Worm (Caenorhabditis elegans) whole organism, young adult: ENCODE results near the gene F28F8.7.

Experiments
- Y53F4B.3 ChIP-seq: fragments of 200-800 bp; sonication (Bioruptor generic); IDR thresholded peaks from 2 replicates; pipeline ENCODE4 v1.3.6; 2022; ENCODE audit warnings: missing genetic modification reagents, missing genetic modification characterization, missing compliant biosample characterization
- cebp-1 ChIP-seq, 2 experiments: fragments of 200-800 bp in 1 of 2; sonication (Bioruptor generic) in 1 of 2; sonication (generic microtip) in 1 of 2; IDR thresholded peaks in 1 of 2; optimal IDR thresholded peaks in 1 of 2; 2 replicates each; pipeline versions ENCODE4 v1.3.6 to Lab custom; 2017 to 2022; ENCODE audit warnings: missing compliant biosample characterization in 2 of 2, missing genetic modification characterization in 2 of 2, mild to moderate bottlenecking in 1 of 2, missing genetic modification reagents in 1 of 2, moderate library complexity in 1 of 2
- die-1 ChIP-seq: sonication (generic microtip); optimal IDR thresholded peaks from 2 replicates; lab custom pipeline; 2016; ENCODE audit warnings: missing genotype, mild to moderate bottlenecking, missing genetic modification characterization, missing compliant biosample characterization
- egl-44 ChIP-seq: fragments of 200-800 bp; sonication (Bioruptor generic); IDR thresholded peaks from 2 replicates; pipeline ENCODE4 v1.3.6; 2022; ENCODE audit warnings: missing genetic modification reagents, missing genetic modification characterization, missing compliant biosample characterization
- ekl-4 ChIP-seq: fragments of 200-800 bp; sonication (Bioruptor generic); IDR thresholded peaks from 2 replicates; pipeline ENCODE4 v1.3.6; 2022; ENCODE audit warnings: missing genetic modification reagents, missing genetic modification characterization, missing compliant biosample characterization
- nhr-27 ChIP-seq: fragments of 200-800 bp; sonication (Bioruptor generic); optimal IDR thresholded peaks from 2 replicates; lab custom pipeline; 2018; ENCODE audit warnings: mild to moderate bottlenecking, missing genetic modification characterization, moderate library complexity, missing compliant biosample characterization
- snpc-4 ChIP-seq, 5 experiments: fragments of 150-350 bp in 1 of 5; sonication (generic microtip) in 4 of 5; optimal IDR thresholded peaks; 2 replicates each; lab custom pipeline; 2014 to 2018; ENCODE audit warnings: missing genetic modification characterization in 5 of 5, missing biosample characterization in 3 of 5, antibody characterized with exemption in 2 of 5, mild to moderate bottlenecking in 2 of 5, missing compliant biosample characterization in 2 of 5, missing genotype in 2 of 5, moderate library complexity in 2 of 5, missing genetic modification reagents in 1 of 5
- unc-62 ChIP-seq: fragments of 150-350 bp; optimal IDR thresholded peaks from 2 replicates; lab custom pipeline; 2014; ENCODE audit warnings: missing biosample characterization, missing genetic modification reagents, missing genetic modification characterization
- zfh-2 ChIP-seq: fragments of 200-800 bp; sonication (Bioruptor generic); conservative IDR thresholded peaks from 2 replicates; pipeline ENCODE4 v1.3.6; 2022; ENCODE audit warnings: missing genetic modification reagents, missing genetic modification characterization, missing compliant biosample characterization

- TF ChIP-seq die-1 (peak; percentile 76), Y53F4B.3 (GFP tag; lab: Robert Waterston, UW) (no peak), nhr-27 (tag; lab: Kevin White, UChicago) (no peak), unc-62 (no peak), egl-44 (GFP tag; lab: Robert Waterston, UW) (0 out of 2 replicates have a peak, but pooled peaks have one; percentile 40), ekl-4 (GFP tag; lab: Robert Waterston, UW) (no peak), snpc-4 (GFP tag; optimal IDR thresholded peaks at IDR 0.05; lab: Kevin White, UChicago) (peak; percentile 50), snpc-4 (tag; optimal IDR thresholded peaks at IDR 0.05; lab: Kevin White, UChicago) (peak in 1 of 4 experiments; percentile 43), zfh-2 (GFP tag; lab: Robert Waterston, UW) (no peak), cebp-1 (GFP tag; IDR thresholded peaks at IDR 0.05; lab: Robert Waterston, UW) (no peak), cebp-1 (tag; optimal IDR thresholded peaks at IDR 0.05; lab: Kevin White, UChicago) (peak; percentile 33)
Observed at ce11 chrV:15547727-15548126, 42.7 kb downstream of the F28F8.7 start.
